Worm (Caenorhabditis elegans) whole organism, midembryonic: ENCODE measurements around the gene gem-1.

Source experiments
- cog-1 ChIP-seq: sonication (generic microtip); optimal IDR thresholded peaks from 2 replicates; lab custom pipeline; 2016; ENCODE audit warnings: missing genetic modification characterization, missing compliant biosample characterization
- flt-1 ChIP-seq: fragments of 200-800 bp; sonication (Bioruptor generic); IDR thresholded peaks from 2 replicates; pipeline ENCODE4 v1.3.6; 2022; ENCODE audit warnings: missing genetic modification characterization, missing compliant biosample characterization
- klf-2 ChIP-seq: fragments of 200-800 bp; sonication (Bioruptor generic); conservative IDR thresholded peaks from 2 replicates; pipeline ENCODE4 v1.3.6; 2022; ENCODE audit warnings: missing genetic modification reagents, missing genetic modification characterization, missing compliant biosample characterization
- med-1 ChIP-seq: sonication (generic microtip); optimal IDR thresholded peaks from 2 replicates; lab custom pipeline; 2017; ENCODE audit warnings: missing genetic modification characterization, mild to moderate bottlenecking, missing compliant biosample characterization, antibody characterized with exemption, missing genetic modification reagents; ENCODE audit not compliant: insufficient read depth
- tab-1 ChIP-seq: fragments of 200-800 bp; sonication (Bioruptor generic); IDR thresholded peaks from 2 replicates; pipeline ENCODE4 v1.3.6; 2022; ENCODE audit warnings: missing genetic modification characterization, missing compliant biosample characterization
- ztf-29 ChIP-seq: fragments of 200-800 bp; sonication (Bioruptor generic); IDR thresholded peaks from 2 replicates; pipeline ENCODE4 v1.3.6; 2022; ENCODE audit warnings: missing genetic modification reagents, missing genetic modification characterization, missing compliant biosample characterization

DNA sequence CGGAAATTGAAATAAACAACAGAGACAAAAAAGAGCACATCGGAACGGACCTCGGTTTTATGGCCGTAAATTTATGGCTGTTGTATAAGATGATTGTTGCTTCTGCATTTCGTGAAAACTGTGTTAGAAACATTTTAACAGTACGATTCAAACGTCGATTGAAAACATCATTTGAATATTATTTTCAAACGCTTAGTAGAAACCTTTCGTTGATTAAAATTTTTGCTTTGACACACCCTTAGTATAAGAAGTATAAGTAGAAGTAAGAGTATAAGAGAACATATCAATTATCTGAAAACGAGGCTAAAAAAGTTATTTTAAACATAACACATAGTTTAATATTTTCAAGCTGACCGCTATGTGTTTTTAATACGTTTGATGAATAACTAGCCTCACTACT lies 8.0 kb upstream of the gem-1 start:
- TF ChIP-seq klf-2 = no peak
- TF ChIP-seq med-1 (GFP tag; lab: Kevin White, UChicago) = no peak
- no peak for TF ChIP-seq ztf-29 (GFP tag; lab: Robert Waterston, UW)
- no peak for TF ChIP-seq flt-1 (GFP tag; lab: Robert Waterston, UW)
- TF ChIP-seq cog-1 (tag; lab: Kevin White, UChicago) = no peak
- TF ChIP-seq tab-1 (GFP tag; lab: Robert Waterston, UW) = no peak
